Worm (Caenorhabditis elegans): ENCODE measurements around the gene nhr-50.

The nhr-50 gene

ce11 chrV:15952762-15953161 lies 47.7 kb downstream of the nhr-50 start, which contains the start of gene srw-56:
Gene srw-56 (minus strand): TSS chrV:15952862.
- no peak for TF ChIP-seq flt-1 (GFP tag; IDR thresholded peaks at IDR 0.05)

- TF ChIP-seq hnd-1 (tag; optimal IDR thresholded peaks at IDR 0.05) (no peak), ets-7 (tag; optimal IDR thresholded peaks at IDR 0.05) (no peak), ama-1 (optimal IDR thresholded peaks at IDR 0.05) (no peak), sea-1 (GFP tag; conservative IDR thresholded peaks at IDR 0.05) (no peak), B0310.2 (tag; optimal IDR thresholded peaks at IDR 0.05) (no peak), tbx-11 (GFP tag; IDR thresholded peaks at IDR 0.05) (no peak)
Observed at ce11 chrV:15950903-15951302, 49.5 kb downstream of the nhr-50 start, which contains the start of gene srw-59. Gene srw-59 (minus strand): TSS chrV:15951003.

Data from whole organism, early embryonic.